Fruit fly (Drosophila melanogaster) whole organism, prepupa: ENCODE measurements around the gene CG17234.

Source experiments
- CG10631 ChIP-seq: fragments of 200-800 bp; sonication (Bioruptor generic); optimal IDR thresholded peaks from 2 replicates; lab custom pipeline; 2016; ENCODE audit warnings: missing biosample characterization, missing genetic modification characterization
- CG10669 ChIP-seq: fragments of 200-800 bp; sonication (Bioruptor generic); optimal IDR thresholded peaks from 3 replicates; lab custom pipeline; 2018; ENCODE audit warnings: missing biosample characterization, mild to moderate bottlenecking, missing genetic modification characterization, moderate library complexity
- CG11294 ChIP-seq: fragments of 200-800 bp; sonication (Bioruptor generic); IDR thresholded peaks from 2 replicates; pipeline ENCODE4 v1.3.6; 2022; ENCODE audit warnings: missing biosample characterization, missing genetic modification characterization
- CG11762 ChIP-seq: fragments of 200-800 bp; sonication (Bioruptor generic); optimal IDR thresholded peaks from 3 replicates; lab custom pipeline; 2016; ENCODE audit warnings: missing biosample characterization, missing genetic modification characterization; ENCODE audit not compliant: insufficient read depth
- CG1621 ChIP-seq: fragments of 200-800 bp; sonication (Bioruptor generic); optimal IDR thresholded peaks from 3 replicates; lab custom pipeline; 2018; ENCODE audit warnings: missing biosample characterization, mild to moderate bottlenecking, missing genetic modification characterization
- CG31627 ChIP-seq: fragments of 200-800 bp; sonication (Bioruptor generic); optimal IDR thresholded peaks from 3 replicates; lab custom pipeline; 2016; ENCODE audit warnings: missing biosample characterization, missing genetic modification characterization
- CG32006 ChIP-seq: fragments of 200-800 bp; sonication (Bioruptor generic); optimal IDR thresholded peaks from 3 replicates; lab custom pipeline; 2017; ENCODE audit warnings: missing biosample characterization, mild to moderate bottlenecking, missing genetic modification characterization
- CG34406 ChIP-seq: fragments of 200-800 bp; sonication (Bioruptor generic); optimal IDR thresholded peaks from 3 replicates; lab custom pipeline; 2016; ENCODE audit warnings: missing biosample characterization, missing genetic modification characterization
- CG3919 ChIP-seq: fragments of 200-800 bp; sonication (Bioruptor generic); optimal IDR thresholded peaks from 3 replicates; lab custom pipeline; 2016; ENCODE audit warnings: missing biosample characterization, missing genetic modification characterization
- CG4318 ChIP-seq: fragments of 200-800 bp; sonication (Bioruptor generic); optimal IDR thresholded peaks from 3 replicates; lab custom pipeline; 2017; ENCODE audit warnings: missing biosample characterization, mild to moderate bottlenecking, missing genetic modification characterization
- CG6163 ChIP-seq: fragments of 200-800 bp; sonication (Bioruptor generic); IDR thresholded peaks from 3 replicates; pipeline ENCODE4 v1.3.6; 2022; ENCODE audit warnings: missing biosample characterization, missing genetic modification characterization
- CG6276 ChIP-seq: fragments of 200-800 bp; sonication (Bioruptor generic); optimal IDR thresholded peaks from 2 replicates; lab custom pipeline; 2017; ENCODE audit warnings: missing biosample characterization, mild to moderate bottlenecking, missing genetic modification characterization
- CG6792 ChIP-seq: fragments of 200-800 bp; sonication (Bioruptor generic); optimal IDR thresholded peaks from 3 replicates; lab custom pipeline; 2016; ENCODE audit warnings: missing biosample characterization, missing genetic modification characterization
- CG6854 ChIP-seq: fragments of 200-800 bp; sonication (Bioruptor generic); optimal IDR thresholded peaks from 2 replicates; lab custom pipeline; 2017; ENCODE audit warnings: missing biosample characterization, mild to moderate bottlenecking, missing genetic modification characterization
- CG8119 ChIP-seq: fragments of 200-800 bp; sonication (Bioruptor generic); IDR thresholded peaks from 3 replicates; pipeline ENCODE4 v1.3.6; 2022; ENCODE audit warnings: missing biosample characterization, missing genetic modification characterization
- CG8319 ChIP-seq: fragments of 200-800 bp; sonication (Bioruptor generic); optimal IDR thresholded peaks from 3 replicates; lab custom pipeline; 2016; ENCODE audit warnings: missing biosample characterization, missing genetic modification characterization
- CG9139 ChIP-seq: fragments of 200-800 bp; sonication (Bioruptor generic); optimal IDR thresholded peaks from 3 replicates; lab custom pipeline; 2017; ENCODE audit warnings: missing biosample characterization, mild to moderate bottlenecking, missing genetic modification characterization
- Eip75B ChIP-seq: fragments of 200-800 bp; sonication (Bioruptor generic); optimal IDR thresholded peaks from 3 replicates; lab custom pipeline; 2016; ENCODE audit warnings: missing biosample characterization, missing genetic modification characterization
- Eip78C ChIP-seq: fragments of 200-800 bp; sonication (Bioruptor generic); peaks from one replicate; lab custom pipeline; 2016; ENCODE audit warnings: missing biosample characterization, missing genetic modification characterization
- Eip93F ChIP-seq: fragments of 200-800 bp; sonication (Bioruptor generic); optimal IDR thresholded peaks from 2 replicates; lab custom pipeline; 2016; ENCODE audit warnings: missing biosample characterization, mild to moderate bottlenecking, missing genetic modification characterization
- Ets21C ChIP-seq: fragments of 200-800 bp; sonication (Bioruptor generic); optimal IDR thresholded peaks from 3 replicates; lab custom pipeline; 2016; ENCODE audit warnings: missing biosample characterization, missing genetic modification characterization
- Ets96B ChIP-seq: fragments of 200-800 bp; optimal IDR thresholded peaks from 2 replicates; lab custom pipeline; 2019; ENCODE audit warnings: missing biosample characterization, mild to moderate bottlenecking, missing genetic modification characterization, moderate library complexity
- Hr38 ChIP-seq: sonication (Bioruptor generic); optimal IDR thresholded peaks from 2 replicates; lab custom pipeline; 2016; ENCODE audit warnings: missing biosample characterization, missing genetic modification characterization
- Hr39 ChIP-seq: fragments of 200-800 bp; sonication (Bioruptor generic); optimal IDR thresholded peaks from 2 replicates; lab custom pipeline; 2016; ENCODE audit warnings: missing biosample characterization, missing genetic modification characterization
- Hr4 ChIP-seq: fragments of 200-800 bp; sonication (Bioruptor generic); optimal IDR thresholded peaks from 3 replicates; lab custom pipeline; 2016; ENCODE audit warnings: missing biosample characterization, missing genetic modification characterization
- Lpt ChIP-seq: fragments of 200-800 bp; sonication (Bioruptor generic); optimal IDR thresholded peaks from 3 replicates; lab custom pipeline; 2016; ENCODE audit warnings: missing biosample characterization, missing genetic modification characterization
- Met ChIP-seq: fragments of 200-800 bp; sonication (Bioruptor generic); optimal IDR thresholded peaks from 3 replicates; lab custom pipeline; 2016; ENCODE audit warnings: missing biosample characterization, missing genetic modification characterization
- OdsH ChIP-seq: fragments of 200-800 bp; sonication (Bioruptor generic); optimal IDR thresholded peaks from 3 replicates; lab custom pipeline; 2016; ENCODE audit warnings: missing biosample characterization, missing genetic modification characterization
- Smox ChIP-seq: fragments of 200-800 bp; sonication (Bioruptor generic); optimal IDR thresholded peaks from 3 replicates; lab custom pipeline; 2016; ENCODE audit warnings: missing biosample characterization, missing genetic modification characterization
- Sox102F ChIP-seq: fragments of 200-800 bp; sonication (Bioruptor generic); optimal IDR thresholded peaks from 2 replicates; lab custom pipeline; 2016; ENCODE audit warnings: missing biosample characterization, mild to moderate bottlenecking, missing genetic modification characterization
- Sox15 ChIP-seq: fragments of 200-800 bp; sonication (Bioruptor generic); optimal IDR thresholded peaks from 3 replicates; lab custom pipeline; 2016; ENCODE audit warnings: missing biosample characterization, missing genetic modification characterization
- achi ChIP-seq: fragments of 200-800 bp; sonication (Bioruptor generic); optimal IDR thresholded peaks from 3 replicates; lab custom pipeline; 2016; ENCODE audit warnings: missing biosample characterization, missing genetic modification characterization
- cyc ChIP-seq: fragments of 200-800 bp; sonication (Bioruptor generic); optimal IDR thresholded peaks from 3 replicates; lab custom pipeline; 2016; ENCODE audit warnings: missing biosample characterization, missing genetic modification characterization
- dac ChIP-seq: fragments of 200-800 bp; sonication (Bioruptor generic); optimal IDR thresholded peaks from 2 replicates; lab custom pipeline; 2017; ENCODE audit warnings: missing biosample characterization, mild to moderate bottlenecking, missing genetic modification characterization
- dsx ChIP-seq: fragments of 200-800 bp; optimal IDR thresholded peaks from 3 replicates; lab custom pipeline; 2019; ENCODE audit warnings: missing biosample characterization, mild to moderate bottlenecking, missing genetic modification characterization, moderate library complexity; ENCODE audit not compliant: poor library complexity, severe bottlenecking
- eg ChIP-seq: fragments of 200-800 bp; sonication (Bioruptor generic); IDR thresholded peaks from 3 replicates; pipeline ENCODE4 v1.3.6; 2022; ENCODE audit warnings: missing biosample characterization, missing genetic modification characterization
- esn ChIP-seq: fragments of 200-800 bp; sonication (Bioruptor generic); optimal IDR thresholded peaks from 2 replicates; lab custom pipeline; 2016; ENCODE audit warnings: missing biosample characterization, mild to moderate bottlenecking, missing genetic modification characterization, moderate library complexity
- fd85E ChIP-seq: fragments of 200-800 bp; sonication (Bioruptor generic); optimal IDR thresholded peaks from 3 replicates; lab custom pipeline; 2016; ENCODE audit warnings: missing biosample characterization, missing genetic modification characterization
- pdm3 ChIP-seq: fragments of 200-800 bp; sonication (Bioruptor generic); optimal IDR thresholded peaks from 3 replicates; lab custom pipeline; 2016; ENCODE audit warnings: missing biosample characterization, missing genetic modification characterization
- salr ChIP-seq, 2 experiments: fragments of 200-800 bp; sonication (Bioruptor generic); optimal IDR thresholded peaks; 3 replicates each; lab custom pipeline; 2016 to 2018; ENCODE audit warnings: missing biosample characterization in 2 of 2, missing genetic modification characterization in 2 of 2, mild to moderate bottlenecking in 1 of 2
- ss ChIP-seq, 2 experiments: fragments of 200-800 bp; sonication (Bioruptor generic); optimal IDR thresholded peaks; 2 replicates in 1 of 2; 3 replicates in 1 of 2; lab custom pipeline; 2017 to 2018; ENCODE audit warnings: mild to moderate bottlenecking in 2 of 2, missing biosample characterization in 2 of 2, missing genetic modification characterization in 2 of 2, moderate library complexity in 1 of 2
- svp ChIP-seq: fragments of 200-800 bp; sonication (Bioruptor generic); peaks from one replicate; lab custom pipeline; 2016; ENCODE audit warnings: missing biosample characterization, missing genetic modification characterization
- topi ChIP-seq: fragments of 200-800 bp; sonication (Bioruptor generic); optimal IDR thresholded peaks from 3 replicates; lab custom pipeline; 2016; ENCODE audit warnings: missing biosample characterization, missing genetic modification characterization

CG17234 gene

dm6 chr2L:2221649-2222150 lies 31.1 kb upstream of the CG17234 start (continued):
- peak; percentile 96 for TF ChIP-seq CG4318 (GFP tag; lab: Kevin White, UChicago)
- TF ChIP-seq Ets96B (tag; lab: Kevin White, UChicago), result peak; percentile 98
- peak; percentile 97 for TF ChIP-seq cyc (GFP tag; lab: Kevin White, UChicago)
- peak; percentile 100 for TF ChIP-seq Hr4 (GFP tag; lab: Kevin White, UChicago)
- TF ChIP-seq Lpt (GFP tag; lab: Kevin White, UChicago), result peak; percentile 98
- peak; percentile 85 for TF ChIP-seq CG6854 (GFP tag; lab: Kevin White, UChicago)
- TF ChIP-seq CG8319 (GFP tag; lab: Kevin White, UChicago), result peak; percentile 98
- peak; percentile 99 for TF ChIP-seq CG10669 (GFP tag; lab: Kevin White, UChicago)
- peak; percentile 97 for TF ChIP-seq Smox
- TF ChIP-seq CG6792, result peak; percentile 99
- peak; percentile 99 for TF ChIP-seq esn (GFP tag; lab: Kevin White, UChicago)
- peak; percentile 96 for TF ChIP-seq dac (GFP tag; lab: Kevin White, UChicago)
- peak; percentile 95 for TF ChIP-seq Sox15 (GFP tag; lab: Kevin White, UChicago)
- peak; percentile 99 for TF ChIP-seq Sox102F
- peak; percentile 99 for TF ChIP-seq CG34406 (GFP tag; lab: Kevin White, UChicago)
- TF ChIP-seq CG9139 (GFP tag; lab: Kevin White, UChicago), result peak; percentile 97
- peak; percentile 99 for TF ChIP-seq pdm3 (GFP tag; lab: Kevin White, UChicago)
- peak; percentile 99 for TF ChIP-seq Eip75B (GFP tag; lab: Kevin White, UChicago)
- TF ChIP-seq CG8119 (GFP tag; lab: Robert Waterston, UW), result peak; percentile 100
- TF ChIP-seq svp (GFP tag; lab: Kevin White, UChicago), result peak; percentile 98
- peak; percentile 99 for TF ChIP-seq CG32006 (GFP tag; lab: Kevin White, UChicago)
- peak; percentile 100 for TF ChIP-seq Eip78C (GFP tag; lab: Kevin White, UChicago)
- TF ChIP-seq fd85E (GFP tag; lab: Kevin White, UChicago), result peak; percentile 94
- peak; percentile 100 for TF ChIP-seq eg (GFP tag; lab: Robert Waterston, UW)
- peak; percentile 97 for TF ChIP-seq CG31627 (GFP tag; lab: Kevin White, UChicago)
- peak; percentile 99 for TF ChIP-seq CG11294
- TF ChIP-seq Hr39, result peak; percentile 97
- peak; percentile 98 for TF ChIP-seq topi (GFP tag; lab: Kevin White, UChicago)

DNA sequence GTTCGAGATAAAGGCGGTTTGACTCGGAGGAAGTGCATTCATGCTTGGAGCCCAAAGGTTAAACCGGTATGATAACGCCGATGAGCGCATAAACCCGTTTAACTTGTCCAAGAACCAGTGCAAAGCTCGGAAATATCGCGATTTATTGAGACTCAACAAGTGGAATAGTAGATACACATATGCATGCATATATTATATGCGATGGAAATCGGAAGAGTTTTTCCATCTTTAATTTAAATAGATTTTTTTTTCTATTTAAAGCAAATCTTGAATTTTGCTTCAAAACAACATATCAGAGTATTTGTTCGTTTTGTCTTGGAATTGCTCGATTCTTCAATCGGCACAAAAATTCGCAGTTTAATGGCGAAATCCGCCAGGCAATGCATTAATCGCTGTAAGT lies 30.5 kb upstream of the CG17234 start:
- TF ChIP-seq CG11762 (GFP tag; lab: Kevin White, UChicago), result no peak
- no peak for TF ChIP-seq Eip93F (GFP tag; lab: Kevin White, UChicago)
- TF ChIP-seq Sox15 (GFP tag; lab: Kevin White, UChicago), result no peak
- TF ChIP-seq CG6163 (GFP tag; lab: Robert Waterston, UW), result peak; percentile 41; the same call in 1 of the 3 replicates
- peak; percentile 8 for TF ChIP-seq dsx
- no peak for TF ChIP-seq Hr39
- no peak for TF ChIP-seq Hr38
- TF ChIP-seq ss (GFP tag; optimal IDR thresholded peaks at IDR 0.05; lab: Kevin White, UChicago), result peak in 1 of 2 experiments; percentile 6
- TF ChIP-seq CG8119 (GFP tag; lab: Robert Waterston, UW), result peak; percentile 48; the same call in 1 of the 3 replicates
- TF ChIP-seq CG1621, result no peak
- TF ChIP-seq achi (GFP tag; lab: Kevin White, UChicago), result no peak
- no peak for TF ChIP-seq Ets21C
- TF ChIP-seq CG3919 (GFP tag; lab: Kevin White, UChicago), result peak; percentile 4
- peak; percentile 46 for TF ChIP-seq CG32006 (GFP tag; lab: Kevin White, UChicago)
- TF ChIP-seq dac (GFP tag; lab: Kevin White, UChicago), result no peak
- TF ChIP-seq CG6854 (GFP tag; lab: Kevin White, UChicago), result no peak
- TF ChIP-seq OdsH (GFP tag; lab: Kevin White, UChicago), result peak; percentile 30
- TF ChIP-seq salr (GFP tag; optimal IDR thresholded peaks at IDR 0.05; lab: Kevin White, UChicago), result no peak
- no peak for TF ChIP-seq CG34406 (GFP tag; lab: Kevin White, UChicago)
- peak; percentile 10 for TF ChIP-seq pdm3 (GFP tag; lab: Kevin White, UChicago)
- TF ChIP-seq Sox102F, result no peak
- TF ChIP-seq cyc (GFP tag; lab: Kevin White, UChicago), result no peak
- no peak for TF ChIP-seq Eip75B (GFP tag; lab: Kevin White, UChicago)
- TF ChIP-seq CG6276 (GFP tag; lab: Kevin White, UChicago), result peak; percentile 33
- TF ChIP-seq eg (GFP tag; lab: Robert Waterston, UW), result 0 out of 3 replicates have a peak, but pooled peaks have one; percentile 38
- no peak for TF ChIP-seq Met (GFP tag; lab: Kevin White, UChicago)
- TF ChIP-seq Eip78C (GFP tag; lab: Kevin White, UChicago), result peak; percentile 78
- TF ChIP-seq CG10631 (GFP tag; lab: Kevin White, UChicago), result no peak
- TF ChIP-seq svp (GFP tag; lab: Kevin White, UChicago), result peak; percentile 78
- TF ChIP-seq topi (GFP tag; lab: Kevin White, UChicago), result no peak
